Worm (Caenorhabditis elegans): Measurements from ENCODE around the gene nas-4.

DNA sequence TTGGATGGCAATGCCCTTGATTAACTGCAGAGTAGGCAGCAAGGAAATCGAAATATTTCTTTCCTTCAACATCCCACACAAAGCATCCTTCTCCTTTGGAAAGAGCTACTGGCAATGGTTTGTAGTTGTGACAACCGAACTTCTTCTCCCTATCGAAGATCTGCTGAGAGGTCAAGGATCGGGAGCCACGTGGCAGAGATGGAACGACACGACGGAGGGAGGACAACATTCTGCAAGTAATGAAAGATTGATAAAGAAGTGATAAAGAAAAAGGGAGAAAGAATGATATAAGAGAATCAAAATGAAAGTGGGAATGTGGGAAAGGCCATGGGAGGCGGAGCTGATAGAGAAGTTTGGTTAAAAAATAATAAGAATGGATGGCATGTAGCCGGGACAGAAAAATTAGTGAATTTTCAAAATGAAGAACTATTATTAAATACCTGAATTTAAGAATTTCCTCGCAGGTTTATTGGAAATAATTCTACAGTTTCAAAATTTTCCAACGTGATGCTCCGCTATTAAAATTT, 19.7 kb downstream of the nas-4 start, which contains the start of gene oatr-1:
- TF ChIP-seq tbx-9 (tag; optimal IDR thresholded peaks at IDR 0.05; ENCODE audit: borderline replicate concordance): no peak
- no peak for TF ChIP-seq attf-6 (GFP tag; IDR thresholded peaks at IDR 0.05)
- peak; percentile 10 for TF ChIP-seq ama-1 (optimal IDR thresholded peaks at IDR 0.05)
- no peak for TF ChIP-seq ama-1 (GFP tag; optimal IDR thresholded peaks at IDR 0.05)
- no peak for TF ChIP-seq mes-4 (tag; optimal IDR thresholded peaks at IDR 0.05)
- no peak for TF ChIP-seq D2030.7 (GFP tag; IDR thresholded peaks at IDR 0.05)
- TF ChIP-seq ztf-18 (tag; optimal IDR thresholded peaks at IDR 0.05): no peak
- TF ChIP-seq aptf-2 (GFP tag; conservative IDR thresholded peaks at IDR 0.05): no peak
- no peak for TF ChIP-seq let-607 (tag; optimal IDR thresholded peaks at IDR 0.05)
- TF ChIP-seq ceh-91 (GFP tag; IDR thresholded peaks at IDR 0.05): no peak
